Worm (Caenorhabditis elegans) whole organism, L3 larva: Measurements from ENCODE around the gene srg-8.

ENCODE experiments used
- R02D3.7 ChIP-seq: fragments of 150-350 bp; optimal IDR thresholded peaks from 2 replicates; lab custom pipeline; 2014; ENCODE audit warnings: missing biosample characterization, missing genetic modification characterization
- ama-1 ChIP-seq: fragments of 150-350 bp; optimal IDR thresholded peaks from 2 replicates; lab custom pipeline; 2018
- ceh-16 ChIP-seq: sonication (generic microtip); optimal IDR thresholded peaks from 2 replicates; lab custom pipeline; 2017; ENCODE audit warnings: missing biosample characterization, missing genetic modification characterization
- ceh-28 ChIP-seq: fragments of 150-350 bp; optimal IDR thresholded peaks from 2 replicates; lab custom pipeline; 2014; ENCODE audit warnings: missing biosample characterization, missing genetic modification reagents, missing genetic modification characterization
- ceh-82 ChIP-seq: fragments of 150-350 bp; optimal IDR thresholded peaks from 2 replicates; lab custom pipeline; 2014; ENCODE audit warnings: missing biosample characterization, missing genetic modification characterization
- daf-12 ChIP-seq: fragments of 150-350 bp; optimal IDR thresholded peaks from 2 replicates; lab custom pipeline; 2014; ENCODE audit warnings: missing biosample characterization, missing genetic modification reagents, missing genetic modification characterization
- egl-5 ChIP-seq: fragments of 150-350 bp; optimal IDR thresholded peaks from 2 replicates; lab custom pipeline; 2017; ENCODE audit warnings: missing biosample characterization, missing genetic modification reagents, missing genetic modification characterization, inconsistent platforms
- elt-2 ChIP-seq: sonication (generic microtip); optimal IDR thresholded peaks from 2 replicates; lab custom pipeline; 2016; ENCODE audit warnings: missing genetic modification reagents, mild to moderate bottlenecking, missing genetic modification characterization, missing compliant biosample characterization
- elt-3 ChIP-seq, 3 experiments: fragments of 150-350 bp in 1 of 3; sonication (generic microtip) in 2 of 3; optimal IDR thresholded peaks; 2 replicates in 2 of 3; 4 replicates in 1 of 3; lab custom pipeline; 2014 to 2017; ENCODE audit warnings: missing biosample characterization in 3 of 3, missing genetic modification characterization in 3 of 3
- fkh-2 ChIP-seq: fragments of 150-350 bp; optimal IDR thresholded peaks from 2 replicates; lab custom pipeline; 2014; ENCODE audit warnings: missing biosample characterization, missing genetic modification reagents, missing genetic modification characterization
- fos-1 ChIP-seq: fragments of 150-350 bp; optimal IDR thresholded peaks from 2 replicates; lab custom pipeline; 2014; ENCODE audit warnings: missing biosample characterization, missing genetic modification characterization
- hmg-11 ChIP-seq: sonication (generic microtip); optimal IDR thresholded peaks from 2 replicates; lab custom pipeline; 2016; ENCODE audit warnings: missing genetic modification characterization, missing compliant biosample characterization
- jun-1 ChIP-seq: fragments of 150-350 bp; optimal IDR thresholded peaks from 2 replicates; lab custom pipeline; 2014; ENCODE audit warnings: missing biosample characterization, missing genetic modification reagents, missing genetic modification characterization
- lin-15B ChIP-seq: fragments of 150-350 bp; optimal IDR thresholded peaks from 2 replicates; lab custom pipeline; 2014; ENCODE audit warnings: missing biosample characterization, missing genetic modification characterization
- lin-39 ChIP-seq: fragments of 150-350 bp; optimal IDR thresholded peaks from 2 replicates; lab custom pipeline; 2018; ENCODE audit warnings: missing biosample characterization, missing genetic modification reagents, missing genetic modification characterization
- lsy-12 ChIP-seq: sonication (generic microtip); optimal IDR thresholded peaks from 2 replicates; lab custom pipeline; 2016; ENCODE audit warnings: mild to moderate bottlenecking, missing genetic modification characterization, missing compliant biosample characterization
- nfya-1 ChIP-seq: sonication (generic microtip); optimal IDR thresholded peaks from 2 replicates; lab custom pipeline; 2017; ENCODE audit warnings: missing genetic modification characterization, mild to moderate bottlenecking, missing compliant biosample characterization, antibody characterized with exemption, moderate library complexity; ENCODE audit not compliant: insufficient read depth
- nhr-11 ChIP-seq: fragments of 150-350 bp; optimal IDR thresholded peaks from 2 replicates; lab custom pipeline; 2014; ENCODE audit warnings: missing biosample characterization, missing genetic modification characterization
- nhr-12 ChIP-seq: fragments of 150-350 bp; optimal IDR thresholded peaks from 2 replicates; lab custom pipeline; 2014; ENCODE audit warnings: missing biosample characterization, missing genetic modification characterization
- nhr-23 ChIP-seq: fragments of 150-350 bp; optimal IDR thresholded peaks from 2 replicates; lab custom pipeline; 2014; ENCODE audit warnings: missing biosample characterization, missing genetic modification reagents, missing genetic modification characterization
- nhr-25 ChIP-seq: sonication (generic microtip); optimal IDR thresholded peaks from 2 replicates; lab custom pipeline; 2017; ENCODE audit warnings: missing biosample characterization, missing genetic modification characterization
- nhr-28 ChIP-seq: fragments of 150-350 bp; optimal IDR thresholded peaks from 2 replicates; lab custom pipeline; 2014; ENCODE audit warnings: missing biosample characterization, missing genetic modification characterization
- nhr-43 ChIP-seq: sonication (generic microtip); optimal IDR thresholded peaks from 2 replicates; lab custom pipeline; 2016; ENCODE audit warnings: mild to moderate bottlenecking, missing genetic modification characterization, missing compliant biosample characterization; ENCODE audit not compliant: poor library complexity, severe bottlenecking
- nhr-67 ChIP-seq: fragments of 150-350 bp; optimal IDR thresholded peaks from 2 replicates; lab custom pipeline; 2014; ENCODE audit warnings: missing biosample characterization, missing genetic modification characterization
- nhr-76 ChIP-seq: fragments of 150-350 bp; sonication (generic microtip); optimal IDR thresholded peaks from 5 replicates; lab custom pipeline; 2014; ENCODE audit warnings: missing biosample characterization, missing genetic modification characterization
- pha-4 ChIP-seq: fragments of 150-350 bp; optimal IDR thresholded peaks from 2 replicates; lab custom pipeline; 2014; ENCODE audit warnings: missing biosample characterization, missing genetic modification reagents, missing genetic modification characterization
- pqm-1 ChIP-seq: fragments of 150-350 bp; optimal IDR thresholded peaks from 2 replicates; lab custom pipeline; 2017; ENCODE audit warnings: missing biosample characterization, missing genetic modification characterization, inconsistent platforms
- sea-2 ChIP-seq: fragments of 150-350 bp; sonication (generic microtip); optimal IDR thresholded peaks from 4 replicates; lab custom pipeline; 2014; ENCODE audit warnings: missing biosample characterization, missing genetic modification reagents, missing genetic modification characterization
- skn-1 ChIP-seq: fragments of 150-350 bp; optimal IDR thresholded peaks from 2 replicates; lab custom pipeline; 2014; ENCODE audit warnings: missing biosample characterization, missing genetic modification characterization
- tbx-2 ChIP-seq: sonication (generic microtip); optimal IDR thresholded peaks from 2 replicates; lab custom pipeline; 2016; ENCODE audit warnings: mild to moderate bottlenecking, missing genetic modification characterization, missing compliant biosample characterization
- unc-39 ChIP-seq: sonication (generic microtip); optimal IDR thresholded peaks from 4 replicates; lab custom pipeline; 2017; ENCODE audit warnings: missing biosample characterization, missing genetic modification characterization
- zag-1 ChIP-seq: fragments of 150-350 bp; optimal IDR thresholded peaks from 2 replicates; lab custom pipeline; 2014; ENCODE audit warnings: missing biosample characterization, missing genetic modification characterization
- ztf-11 ChIP-seq: fragments of 150-350 bp; optimal IDR thresholded peaks from 2 replicates; lab custom pipeline; 2014; ENCODE audit warnings: missing biosample characterization, missing genetic modification characterization
- ztf-4 ChIP-seq: fragments of 150-350 bp; optimal IDR thresholded peaks from 2 replicates; lab custom pipeline; 2014; ENCODE audit warnings: missing biosample characterization, missing genetic modification characterization

srg-8 gene

ce11 chrIII:6210215-6210822 is 44.3 kb downstream of the srg-8 start:
- no peak for TF ChIP-seq ama-1
- TF ChIP-seq unc-39 (tag; lab: Kevin White, UChicago) = no peak

DNA sequence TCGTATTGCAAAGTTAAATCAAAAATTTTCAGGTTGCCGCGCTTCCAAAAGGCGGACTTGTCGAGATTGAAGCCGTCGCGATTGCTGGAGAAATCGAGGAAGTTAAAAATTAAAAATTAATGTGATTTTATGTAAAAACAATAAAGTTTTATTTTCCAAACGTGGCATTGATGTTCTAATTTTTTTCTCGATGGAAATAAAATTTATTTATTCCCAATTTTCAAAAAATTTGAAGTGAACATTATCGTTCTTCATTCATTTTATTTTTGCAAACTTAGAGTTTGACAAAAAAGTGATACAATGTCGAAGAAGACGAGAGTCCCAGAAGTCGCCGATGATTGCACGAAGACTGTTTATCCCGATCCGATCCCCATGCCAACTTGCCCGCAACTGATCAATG is 45.7 kb downstream of the srg-8 start, which contains the start of gene C23G10.1:
TSS of gene C23G10.1 (plus strand) at position 301 of the 400 bp plus-strand sequence.
- TF ChIP-seq elt-2 (tag; lab: Kevin White, UChicago) = no peak
- no peak for TF ChIP-seq lin-15B (tag; lab: Kevin White, UChicago)
- TF ChIP-seq sea-2 (GFP tag; lab: Kevin White, UChicago) = no peak
- TF ChIP-seq skn-1 (tag; lab: Kevin White, UChicago) = no peak
- no peak for TF ChIP-seq elt-3 (tag; optimal IDR thresholded peaks at IDR 0.05; lab: Kevin White, UChicago)
- no peak for TF ChIP-seq ztf-4 (tag; lab: Kevin White, UChicago)
- no peak for TF ChIP-seq fkh-2 (tag; lab: Kevin White, UChicago)
- no peak for TF ChIP-seq R02D3.7 (tag; lab: Kevin White, UChicago)
- no peak for TF ChIP-seq pqm-1
- TF ChIP-seq fos-1 = no peak
- no peak for TF ChIP-seq nhr-28 (tag; lab: Kevin White, UChicago)

DNA sequence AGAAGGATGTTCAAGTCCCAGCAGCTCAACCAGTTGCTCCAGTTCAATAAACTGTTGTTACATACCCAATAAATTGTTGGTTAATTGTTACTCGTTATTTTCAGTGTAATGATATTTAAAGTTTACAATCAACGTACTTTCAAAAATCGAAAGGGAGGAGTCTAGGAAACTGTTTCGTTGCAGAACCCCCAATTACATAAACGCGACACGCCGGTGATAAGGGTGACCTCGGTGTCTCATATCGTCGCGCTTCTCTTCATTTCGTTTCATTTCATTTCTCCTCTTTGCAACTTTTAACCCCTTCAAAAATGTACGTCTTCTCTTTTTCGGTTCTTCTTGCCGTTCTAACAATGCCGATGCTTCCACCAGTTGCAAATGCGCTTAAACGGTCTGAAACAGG is 46.8 kb downstream of the srg-8 start, which contains the start of gene C23G10.2:
TSS of gene C23G10.2 (plus strand) at position 184 of the 400 bp plus-strand sequence.
- TF ChIP-seq elt-2 (tag; lab: Kevin White, UChicago) = peak; percentile 18
- peak; percentile 28 for TF ChIP-seq nhr-25 (tag; lab: Kevin White, UChicago)
- TF ChIP-seq daf-12 (tag; lab: Kevin White, UChicago) = no peak

DNA sequence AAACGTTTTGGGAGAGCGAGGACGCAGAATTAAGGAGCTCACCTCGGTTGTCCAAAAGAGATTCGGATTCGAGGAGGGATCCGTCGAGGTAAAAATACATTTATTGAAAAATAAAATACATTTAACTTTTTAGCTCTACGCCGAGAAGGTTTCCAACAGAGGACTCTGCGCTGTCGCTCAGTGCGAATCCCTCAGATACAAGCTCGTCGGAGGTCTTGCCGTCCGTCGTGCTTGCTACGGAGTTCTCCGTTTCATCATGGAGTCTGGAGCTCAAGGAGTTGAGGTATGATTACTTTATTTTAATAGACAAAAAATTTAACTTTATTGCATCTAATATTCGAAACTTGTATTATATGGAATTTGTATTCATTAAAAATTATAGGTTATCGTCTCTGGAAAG is 47.6 kb downstream of the srg-8 start:
- TF ChIP-seq R02D3.7 (tag; lab: Kevin White, UChicago) (no peak), hmg-11 (no peak), nhr-76 (tag; lab: Kevin White, UChicago) (no peak), ceh-16 (no peak), ztf-4 (tag; lab: Kevin White, UChicago) (no peak), egl-5 (no peak), pqm-1 (no peak), lsy-12 (tag; lab: Kevin White, UChicago) (no peak), jun-1 (tag; lab: Kevin White, UChicago) (no peak), unc-39 (tag; lab: Kevin White, UChicago) (no peak), nfya-1 (tag; lab: Kevin White, UChicago) (no peak), nhr-67 (tag; lab: Kevin White, UChicago) (no peak), zag-1 (no peak), lin-39 (tag; lab: Kevin White, UChicago) (no peak)

DNA sequence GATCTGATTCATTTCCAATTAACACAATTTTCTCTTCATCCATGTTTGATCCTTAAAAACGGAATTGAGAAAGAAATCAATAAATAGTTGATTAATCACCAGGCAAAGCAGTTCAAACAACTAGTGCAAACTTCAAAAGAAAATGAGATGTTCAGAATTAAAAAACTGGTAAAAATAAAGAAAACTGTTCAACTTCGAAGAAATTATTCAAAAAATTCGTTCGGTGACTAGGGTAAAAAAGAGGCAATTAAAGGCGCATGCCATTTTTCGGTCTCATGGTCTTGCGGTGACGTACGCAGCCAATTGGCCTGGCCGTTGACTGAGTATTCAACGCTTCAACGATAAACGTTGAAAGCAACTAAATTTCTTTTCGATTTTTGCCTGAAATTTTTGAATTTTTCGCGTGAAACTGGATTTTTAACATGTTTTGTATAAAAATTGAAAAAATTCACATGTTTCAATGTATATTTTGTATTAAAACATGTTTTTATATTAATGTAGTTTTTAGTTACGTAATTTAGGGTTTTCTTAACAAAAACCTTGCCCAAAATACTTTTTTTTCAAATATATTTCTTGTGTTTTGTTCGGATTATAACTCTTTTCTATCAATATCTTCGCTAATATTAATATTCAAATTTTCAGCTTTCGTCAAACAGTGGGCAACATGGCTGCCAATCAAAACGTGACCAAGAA is 48.3 kb downstream of the srg-8 start, which contains the start of the genes sna-3 and rps-3:
TSS of gene sna-3 (minus strand) at position 51 of the 693 bp plus-strand sequence.
TSS of gene rps-3 (plus strand) at position 643 of the 693 bp plus-strand sequence.
- no peak for TF ChIP-seq tbx-2 (tag; lab: Kevin White, UChicago)
- peak; percentile 73 for TF ChIP-seq hmg-11
- no peak for TF ChIP-seq nhr-12 (tag; lab: Kevin White, UChicago)
- TF ChIP-seq ceh-28 (tag; lab: Kevin White, UChicago) = peak; percentile 57
- TF ChIP-seq ceh-82 (tag; lab: Kevin White, UChicago) = no peak
- TF ChIP-seq jun-1 (tag; lab: Kevin White, UChicago) = peak; percentile 8
- TF ChIP-seq pqm-1 = peak; percentile 65
- TF ChIP-seq elt-2 (tag; lab: Kevin White, UChicago) = peak; percentile 47
- peak; percentile 43 for TF ChIP-seq nhr-43
- TF ChIP-seq lin-15B (tag; lab: Kevin White, UChicago) = peak; percentile 84
- TF ChIP-seq nfya-1 (tag; lab: Kevin White, UChicago) = peak; percentile 90
- TF ChIP-seq egl-5 = peak; percentile 34
- TF ChIP-seq lin-39 (tag; lab: Kevin White, UChicago) = peak; percentile 63
- TF ChIP-seq ama-1 = peak; percentile 40
- peak; percentile 92 for TF ChIP-seq pha-4 (tag; lab: Kevin White, UChicago)
- no peak for TF ChIP-seq nhr-67 (tag; lab: Kevin White, UChicago)
- peak; percentile 29 for TF ChIP-seq lsy-12 (tag; lab: Kevin White, UChicago)
- TF ChIP-seq R02D3.7 (tag; lab: Kevin White, UChicago) = peak; percentile 62
- peak; percentile 31 for TF ChIP-seq nhr-11 (tag; lab: Kevin White, UChicago)
- TF ChIP-seq nhr-25 (tag; lab: Kevin White, UChicago) = peak; percentile 83
- TF ChIP-seq nhr-23 = peak; percentile 76
- TF ChIP-seq fos-1 = no peak
- no peak for TF ChIP-seq ztf-11
